Fruit fly (Drosophila melanogaster): Measurements from ENCODE around the gene Zpr1.

DNA sequence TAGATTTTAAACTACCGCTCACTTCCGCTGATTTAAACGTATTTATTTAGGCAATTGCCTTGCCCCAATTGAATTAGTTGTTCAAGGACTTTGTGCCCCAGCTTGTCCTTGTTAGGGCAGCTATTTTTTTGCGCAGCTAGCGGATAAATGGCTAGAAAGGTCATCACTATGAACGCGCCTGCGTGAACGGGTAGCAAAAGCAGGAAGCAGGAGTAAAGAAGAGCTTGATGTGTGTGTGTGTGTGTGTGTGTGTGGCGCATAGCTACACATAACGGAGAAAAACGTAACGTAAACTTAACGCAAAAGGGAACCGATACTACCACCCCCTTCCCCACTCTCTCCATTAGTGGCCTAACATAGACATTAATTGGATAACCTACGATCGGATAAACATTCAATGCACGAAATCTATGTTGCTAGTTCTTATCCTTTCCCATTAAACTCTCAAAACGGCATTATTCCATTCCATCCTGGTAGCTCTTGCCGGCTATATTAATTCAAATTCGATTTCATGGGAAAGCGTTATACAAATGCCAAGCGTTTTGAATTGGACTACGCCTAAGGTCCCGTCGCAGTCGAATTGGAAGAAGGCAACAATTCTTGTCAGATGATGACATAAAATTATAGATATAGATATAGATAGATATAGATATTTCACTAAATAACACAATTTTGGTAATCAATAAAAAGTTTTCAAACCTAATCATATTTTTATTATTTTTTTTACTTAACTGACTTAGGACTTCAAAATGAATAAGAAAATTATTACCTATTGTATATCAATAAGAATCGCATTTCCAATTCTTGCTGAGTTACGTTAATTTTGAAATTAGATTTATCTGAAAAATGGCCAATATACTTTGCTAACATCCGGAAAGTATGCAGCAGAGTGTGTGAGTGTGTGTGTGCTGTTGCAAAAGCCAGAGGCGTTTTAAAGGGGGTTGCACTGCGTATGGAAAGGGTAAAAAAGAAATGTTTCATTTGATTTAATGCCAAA lies 2.9 kb upstream of the Zpr1 start:
- TF ChIP-seq CG32121 (GFP tag; IDR thresholded peaks at IDR 0.05) = no peak
- no peak for TF ChIP-seq gl (tag; optimal IDR thresholded peaks at IDR 0.05)
- no peak for TF ChIP-seq EcR (GFP tag; optimal IDR thresholded peaks at IDR 0.05)
- TF ChIP-seq Ets98B (GFP tag; IDR thresholded peaks at IDR 0.05) = no peak
- no peak for TF ChIP-seq CG15710 (tag; optimal IDR thresholded peaks at IDR 0.05)
- no peak for TF ChIP-seq CG8159 (tag; optimal IDR thresholded peaks at IDR 0.05)
- TF ChIP-seq CG13204 (GFP tag; optimal IDR thresholded peaks at IDR 0.05) = no peak
- TF ChIP-seq fd96Ca (GFP tag; IDR thresholded peaks at IDR 0.05) = no peak

All from whole organism, pupa.